Fruit fly (Drosophila melanogaster): Measurements from ENCODE around the gene Ugt307A1.
A peak's percentile ranks its signal among the peaks of the same experiment; 100 is the strongest.

Ugt307A1 gene

DNA sequence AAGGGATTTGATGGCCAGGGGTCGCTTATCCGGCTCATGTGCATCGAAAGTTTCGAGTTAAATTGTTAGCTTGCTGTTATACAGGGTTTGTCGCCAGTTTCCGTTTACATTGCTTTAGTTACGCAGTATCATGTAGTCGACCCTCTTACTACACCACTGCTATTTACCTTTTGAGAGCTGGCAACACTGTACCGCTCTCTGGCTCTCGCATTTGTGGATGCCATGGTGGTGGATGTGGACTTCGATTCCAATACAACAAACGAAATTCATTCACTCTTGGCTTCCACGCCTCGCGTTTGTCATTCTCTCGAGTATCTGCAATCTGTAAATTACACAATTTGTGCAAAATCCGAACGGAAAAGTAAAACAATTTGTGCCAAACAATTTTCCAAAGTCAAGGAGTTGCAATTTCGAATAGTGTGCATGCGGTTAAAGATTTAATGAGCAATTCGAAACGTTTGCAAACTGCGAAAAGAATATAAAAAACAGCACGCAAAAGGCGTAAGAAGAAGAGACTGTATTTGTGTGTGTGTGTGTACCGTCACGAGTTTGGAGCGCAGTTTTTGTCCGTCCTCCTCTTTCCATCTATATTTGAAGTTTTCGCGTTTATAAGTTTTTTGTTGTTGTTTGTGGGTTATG, 18.7 kb upstream of the Ugt307A1 start (continued):
- no peak for TF ChIP-seq Ssrp (tag; optimal IDR thresholded peaks at IDR 0.05)
- no peak for TF ChIP-seq CG8388 (GFP tag; optimal IDR thresholded peaks at IDR 0.05)
- TF ChIP-seq ase (GFP tag; IDR thresholded peaks at IDR 0.05), result no peak
- TF ChIP-seq CG1647 (GFP tag; optimal IDR thresholded peaks at IDR 0.05), result no peak
- TF ChIP-seq CG11093 (GFP tag; IDR thresholded peaks at IDR 0.05), result no peak
- no peak for TF ChIP-seq zf30C (GFP tag; optimal IDR thresholded peaks at IDR 0.05)
- TF ChIP-seq Hand (GFP tag; optimal IDR thresholded peaks at IDR 0.05), result peak; percentile 4
- TF ChIP-seq CG10979 (tag; optimal IDR thresholded peaks at IDR 0.05), result no peak
- 0 out of 2 replicates have a peak, but pooled peaks have one; percentile 36 for TF ChIP-seq Drgx (GFP tag; IDR thresholded peaks at IDR 0.05)
- peak; percentile 86 for TF ChIP-seq cg (GFP tag; optimal IDR thresholded peaks at IDR 0.05)
- TF ChIP-seq h (optimal IDR thresholded peaks at IDR 0.05), result no peak
- TF ChIP-seq hb (GFP tag; IDR thresholded peaks at IDR 0.05; ENCODE audit: partially characterized antibody), result peak; percentile 100
- TF ChIP-seq CG18262 (tag; optimal IDR thresholded peaks at IDR 0.05), result no peak
- TF ChIP-seq tio (GFP tag; optimal IDR thresholded peaks at IDR 0.05), result no peak
- no peak for TF ChIP-seq slp2 (GFP tag; optimal IDR thresholded peaks at IDR 0.05)
- peak; percentile 1 for TF ChIP-seq CG7556 (GFP tag; optimal IDR thresholded peaks at IDR 0.05)
- TF ChIP-seq Scr (GFP tag; IDR thresholded peaks at IDR 0.05; ENCODE audit: partially characterized antibody), result peak; percentile 88
- no peak for TF ChIP-seq CG10462 (GFP tag; optimal IDR thresholded peaks at IDR 0.05)
- TF ChIP-seq cad (GFP tag; optimal IDR thresholded peaks at IDR 0.05), result no peak
- TF ChIP-seq Stat92E (GFP tag; optimal IDR thresholded peaks at IDR 0.05), result no peak
- no peak for TF ChIP-seq hth (optimal IDR thresholded peaks at IDR 0.05)
- TF ChIP-seq CG5953 (GFP tag; IDR thresholded peaks at IDR 0.05), result no peak
- TF ChIP-seq Dll (GFP tag; IDR thresholded peaks at IDR 0.05; ENCODE audit: partially characterized antibody), result peak; percentile 82
- TF ChIP-seq CG9932 (GFP tag; IDR thresholded peaks at IDR 0.05), result peak; percentile 53
- TF ChIP-seq Sry-δ (GFP tag; optimal IDR thresholded peaks at IDR 0.05), result peak; percentile 17
- peak; percentile 7 for TF ChIP-seq CG17359 (tag; optimal IDR thresholded peaks at IDR 0.05)
- TF ChIP-seq TFAM (GFP tag; optimal IDR thresholded peaks at IDR 0.05), result no peak
- TF ChIP-seq grau (tag; optimal IDR thresholded peaks at IDR 0.05), result peak; percentile 8
- TF ChIP-seq vnd (GFP tag; IDR thresholded peaks at IDR 0.05; ENCODE audit: partially characterized antibody), result peak; percentile 98
- peak; percentile 65; the same call in 2 of the 3 replicates for TF ChIP-seq CG11695 (GFP tag; IDR thresholded peaks at IDR 0.05)
- no peak for TF ChIP-seq btn (GFP tag; optimal IDR thresholded peaks at IDR 0.05)
- no peak for TF ChIP-seq jing (GFP tag; optimal IDR thresholded peaks at IDR 0.05)
- TF ChIP-seq fru (optimal IDR thresholded peaks at IDR 0.05), result no peak
- no peak for TF ChIP-seq CG16779 (GFP tag; IDR thresholded peaks at IDR 0.05)
- no peak for TF ChIP-seq Hsf (GFP tag; optimal IDR thresholded peaks at IDR 0.05)

DNA sequence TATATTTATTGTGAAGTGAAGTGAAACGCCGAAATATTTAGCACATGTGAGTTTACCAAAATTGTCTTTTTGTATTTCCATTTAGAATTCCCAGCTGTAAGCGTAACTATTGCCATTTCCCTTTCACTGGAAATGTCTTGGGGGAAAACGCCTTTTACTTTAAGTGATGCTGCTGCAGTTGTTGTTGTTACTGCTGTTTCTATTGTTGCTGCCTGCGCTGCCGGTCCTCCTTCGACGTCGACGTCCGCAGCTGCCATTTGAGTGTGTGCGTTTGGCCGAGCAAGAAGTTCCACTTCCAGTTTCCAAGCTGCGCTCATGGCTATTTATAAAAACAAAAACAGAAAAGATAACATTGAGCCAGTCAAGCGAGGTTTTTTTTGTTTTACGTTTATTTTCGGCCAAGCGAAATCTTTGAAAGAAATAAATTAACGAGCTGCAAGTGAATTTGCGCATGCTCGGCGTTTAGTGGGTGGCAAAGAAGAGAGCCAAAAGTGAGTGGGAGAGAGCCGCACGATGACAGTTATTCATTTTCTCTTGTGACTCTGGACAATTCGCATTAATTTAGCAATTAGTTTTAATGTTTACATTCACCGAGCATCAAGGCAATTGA, 18.0 kb upstream of the Ugt307A1 start:
- TF ChIP-seq phol (tag; optimal IDR thresholded peaks at IDR 0.05) (no peak), Oaz (GFP tag; IDR thresholded peaks at IDR 0.05) (no peak), CG3281 (GFP tag; optimal IDR thresholded peaks at IDR 0.05) (no peak), D19A (tag; optimal IDR thresholded peaks at IDR 0.05) (no peak), ERR (GFP tag; optimal IDR thresholded peaks at IDR 0.05) (no peak), CG4360 (GFP tag; IDR thresholded peaks at IDR 0.05) (peak; percentile 87), Drgx (GFP tag; IDR thresholded peaks at IDR 0.05) (peak; percentile 29; the same call in 1 of the 2 replicates), Trl (optimal IDR thresholded peaks at IDR 0.05) (peak; percentile 25 to 45), Trl (GFP tag; optimal IDR thresholded peaks at IDR 0.05) (no peak), CG8359 (GFP tag; optimal IDR thresholded peaks at IDR 0.05; ENCODE audit: borderline replicate concordance) (no peak), sqz (GFP tag; optimal IDR thresholded peaks at IDR 0.05) (peak; percentile 45), HLH3B (GFP tag; IDR thresholded peaks at IDR 0.05) (0 out of 2 replicates have a peak, but pooled peaks have one; percentile 6), Jarid2 (GFP tag; optimal IDR thresholded peaks at IDR 0.05) (no peak), so (GFP tag; IDR thresholded peaks at IDR 0.05) (no peak), sna (GFP tag; IDR thresholded peaks at IDR 0.05; ENCODE audit: partially characterized antibody) (no peak), pho (GFP tag; optimal IDR thresholded peaks at IDR 0.05) (peak; percentile 5), emc (GFP tag; optimal IDR thresholded peaks at IDR 0.05) (no peak), sr (GFP tag; IDR thresholded peaks at IDR 0.05) (no peak)
